Fruit fly (Drosophila melanogaster): ENCODE data around the gene CG15170.

The CG15170 gene

DNA sequence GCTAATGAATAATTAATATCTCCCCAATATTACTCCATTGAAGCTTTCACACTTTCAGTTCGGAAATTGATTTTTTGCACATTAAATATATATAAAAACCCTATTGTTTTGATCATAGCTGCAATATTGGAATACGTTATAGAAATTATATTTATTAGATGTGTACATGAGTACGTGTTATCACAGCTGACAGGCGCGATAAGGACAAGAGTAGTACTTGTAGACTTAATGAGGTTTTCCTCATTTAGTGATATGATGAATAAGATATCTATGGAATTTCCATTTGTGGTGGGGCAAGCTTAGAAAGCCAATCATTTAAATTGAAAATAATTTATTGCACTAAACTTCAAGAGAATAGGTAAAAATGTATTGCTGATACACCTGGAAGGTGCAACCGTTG, 12.4 kb upstream of the CG15170 start:
- no peak for TF ChIP-seq kay (GFP tag; ENCODE audit: borderline replicate concordance)
- no peak for TF ChIP-seq CG14711 (tag; optimal IDR thresholded peaks at IDR 0.05)
- TF ChIP-seq Mnt (GFP tag; optimal IDR thresholded peaks at IDR 0.05), result no peak
- no peak for TF ChIP-seq CG1620 (GFP tag; optimal IDR thresholded peaks at IDR 0.05)

DNA sequence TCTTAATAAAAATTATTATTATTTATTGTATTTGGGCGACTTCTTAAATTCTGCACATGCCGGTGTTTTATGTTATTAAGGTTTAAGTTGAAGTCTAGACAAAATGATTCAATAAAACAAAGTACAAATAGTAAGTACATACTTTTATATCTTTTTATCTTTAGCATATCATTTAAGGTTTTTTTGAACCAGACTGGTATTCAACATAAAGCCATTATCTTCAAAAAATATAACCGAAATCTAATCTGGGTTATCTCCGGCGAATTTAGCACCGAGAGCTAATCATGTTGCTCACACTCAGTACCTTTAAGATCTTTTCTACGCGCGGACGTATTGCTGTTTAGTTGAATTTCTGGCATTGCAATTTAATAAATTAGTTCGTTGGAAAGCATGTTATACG, 7.1 kb upstream of the CG15170 start, which contains the start of gene CG31792:
Gene CG31792, plus strand, starts transcription at position 301 of the 400 bp plus-strand sequence.
- TF ChIP-seq kay (GFP tag; ENCODE audit: borderline replicate concordance), result no peak
- TF ChIP-seq pad (GFP tag; optimal IDR thresholded peaks at IDR 0.05), result no peak
- no peak for TF ChIP-seq Mnt (GFP tag; optimal IDR thresholded peaks at IDR 0.05)
- no peak for TF ChIP-seq Crg-1 (GFP tag; optimal IDR thresholded peaks at IDR 0.05)
- TF ChIP-seq CG7101 (tag; optimal IDR thresholded peaks at IDR 0.05), result no peak
- TF ChIP-seq CG14711 (tag; optimal IDR thresholded peaks at IDR 0.05), result no peak
- TF ChIP-seq toe (GFP tag; optimal IDR thresholded peaks at IDR 0.05), result no peak
- TF ChIP-seq cic (GFP tag; optimal IDR thresholded peaks at IDR 0.05), result no peak
- TF ChIP-seq ovo (GFP tag; optimal IDR thresholded peaks at IDR 0.05), result no peak

DNA sequence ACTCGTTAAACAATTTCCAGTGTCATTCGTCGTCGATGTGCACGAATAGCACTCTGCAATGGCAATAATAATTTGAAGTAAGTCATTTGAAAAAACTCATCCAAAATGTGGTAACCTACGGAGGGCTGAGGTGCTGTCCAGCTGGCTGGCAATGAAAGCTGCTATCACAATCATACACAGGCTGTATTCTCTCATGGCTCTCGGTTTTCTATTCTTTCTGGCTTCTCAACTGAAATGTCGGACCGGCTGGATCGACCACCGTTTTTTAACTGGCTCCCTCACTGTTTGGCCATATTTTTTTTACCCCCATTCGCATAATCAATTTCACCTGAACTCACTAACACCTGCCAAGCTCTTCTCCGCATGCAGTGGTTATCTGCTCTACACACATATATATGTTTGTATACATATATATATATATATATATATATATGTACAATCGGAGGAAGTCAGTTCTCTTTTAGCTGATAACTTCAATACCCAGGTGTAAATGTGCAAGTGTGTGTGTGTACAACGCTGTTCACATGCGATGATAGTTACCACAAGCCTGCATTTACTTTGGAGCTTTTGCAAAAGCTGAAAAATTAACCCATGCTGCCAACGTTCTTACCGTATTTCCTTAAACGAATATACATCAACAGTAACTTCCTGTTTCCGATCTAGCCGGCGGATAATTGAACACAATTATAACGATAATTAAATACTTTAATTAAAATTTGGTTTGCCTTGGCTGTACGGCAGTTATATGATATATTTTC, 5.8 kb upstream of the CG15170 start, which contains the start of gene CG10650:
Gene CG10650, minus strand, starts transcription at position 275 of the 758 bp plus-strand sequence.
- TF ChIP-seq Clk (GFP tag; optimal IDR thresholded peaks at IDR 0.05), result no peak
- peak; percentile 79 for TF ChIP-seq cic (GFP tag; optimal IDR thresholded peaks at IDR 0.05)
- no peak for TF ChIP-seq CG33017 (tag; optimal IDR thresholded peaks at IDR 0.05)
- TF ChIP-seq Mnt (GFP tag; optimal IDR thresholded peaks at IDR 0.05), result peak; percentile 48
- peak; percentile 92 for TF ChIP-seq kay (GFP tag; ENCODE audit: borderline replicate concordance)

DNA sequence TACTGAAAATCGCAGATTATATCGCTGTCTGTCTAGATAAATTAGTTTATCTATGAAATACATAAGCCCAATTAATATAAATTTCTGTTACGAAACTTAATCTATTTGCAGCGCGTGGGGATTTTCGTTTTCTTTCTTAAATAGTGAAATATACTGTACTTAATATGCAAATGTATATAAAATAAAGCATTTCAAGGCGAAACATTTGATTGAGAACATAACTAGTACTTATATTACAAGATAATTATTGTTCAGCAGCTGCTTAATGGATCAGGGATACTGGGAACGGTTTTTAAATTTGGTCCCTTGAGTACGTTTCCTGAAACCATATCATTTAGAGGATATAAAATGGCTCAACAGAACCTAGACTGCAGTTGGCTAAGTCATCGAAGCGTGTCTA, 2.2 kb upstream of the CG15170 start, which contains the start of gene CG46465:
Gene CG46465, plus strand, starts transcription at position 301 of the 400 bp plus-strand sequence.
- TF ChIP-seq kay (GFP tag; ENCODE audit: borderline replicate concordance), result peak; percentile 87
- no peak for TF ChIP-seq Hr96 (GFP tag; optimal IDR thresholded peaks at IDR 0.05)

DNA sequence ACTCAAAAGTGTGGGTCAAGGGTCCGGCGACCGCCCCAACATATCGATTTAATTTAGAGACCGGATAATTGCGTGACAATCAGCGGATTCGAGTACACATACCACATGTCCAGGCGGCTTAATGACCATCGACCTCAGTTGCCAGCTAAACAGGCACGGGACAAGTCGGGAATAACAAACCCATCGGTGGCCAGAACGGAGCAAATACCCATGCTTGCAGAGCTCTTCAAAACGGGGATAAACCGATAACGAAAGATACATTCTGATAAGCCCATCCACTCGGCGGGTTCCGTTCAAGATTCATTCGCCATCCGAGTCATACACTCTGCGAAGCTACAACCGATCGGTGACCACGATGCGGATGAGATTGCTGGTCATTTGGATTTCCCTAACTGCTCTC, 687 bp upstream of the CG15170 start, which contains the start of gene CG15169:
Gene CG15169, plus strand, starts transcription at position 301 of the 400 bp plus-strand sequence.
- TF ChIP-seq pad (GFP tag; optimal IDR thresholded peaks at IDR 0.05) (no peak), kay (GFP tag; ENCODE audit: borderline replicate concordance) (no peak), Crg-1 (GFP tag; optimal IDR thresholded peaks at IDR 0.05) (no peak), Clk (GFP tag; optimal IDR thresholded peaks at IDR 0.05) (no peak)

DNA sequence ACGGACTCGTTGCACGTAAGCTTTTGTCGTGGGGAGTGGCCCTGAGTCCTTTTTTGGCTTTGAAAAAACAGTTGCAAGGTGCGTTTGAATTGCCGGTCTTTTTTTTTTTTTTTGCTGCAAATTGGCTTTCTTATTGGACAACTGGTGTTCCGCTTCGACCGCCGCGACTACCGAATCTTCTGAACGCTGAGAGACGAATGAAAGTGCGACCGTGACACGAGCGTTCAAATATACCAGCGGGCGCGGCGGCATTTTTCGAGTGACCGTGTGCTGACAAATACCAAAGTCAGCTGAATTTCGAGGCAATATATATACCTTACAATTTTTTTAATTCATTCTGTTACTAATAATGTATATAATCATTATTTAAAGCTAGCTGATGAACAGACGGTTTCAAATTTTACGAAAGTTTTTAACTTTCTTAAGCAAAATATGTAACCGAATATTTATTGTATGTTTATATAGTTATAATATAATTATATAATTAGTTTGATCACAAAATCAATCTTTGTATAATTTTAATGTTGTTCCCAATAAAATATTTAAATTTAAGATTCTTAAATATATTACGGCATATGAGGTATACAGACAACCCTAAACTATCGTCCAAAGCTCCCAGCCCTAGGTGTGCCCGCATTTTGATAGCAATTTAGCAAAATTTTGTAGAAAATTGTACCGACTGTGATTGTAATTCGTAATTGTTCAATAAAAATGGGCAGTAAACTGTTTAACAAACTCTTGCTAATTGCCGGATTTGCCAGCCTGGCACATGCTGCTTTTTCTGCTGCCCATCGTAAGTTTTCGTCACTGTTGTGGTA, 2.7 kb downstream of the CG15170 start, which contains the start of the genes Swip-1 and EMC5:
Gene Swip-1, minus strand, starts transcription at position 203 of the 818 bp plus-strand sequence.
Gene EMC5, plus strand, starts transcription at position 630 of the 818 bp plus-strand sequence.
- TF ChIP-seq Crg-1 (GFP tag; optimal IDR thresholded peaks at IDR 0.05), result no peak
- TF ChIP-seq cic (GFP tag; optimal IDR thresholded peaks at IDR 0.05), result no peak
- TF ChIP-seq bab1 (GFP tag; optimal IDR thresholded peaks at IDR 0.05), result peak; percentile 29
- TF ChIP-seq Hr96 (GFP tag; optimal IDR thresholded peaks at IDR 0.05), result no peak
- TF ChIP-seq CG7045 (GFP tag; optimal IDR thresholded peaks at IDR 0.05), result peak; percentile 2
- no peak for TF ChIP-seq Clk (GFP tag; optimal IDR thresholded peaks at IDR 0.05)
- peak; percentile 65 for TF ChIP-seq CG11617 (GFP tag; optimal IDR thresholded peaks at IDR 0.05)
- TF ChIP-seq toe (GFP tag; optimal IDR thresholded peaks at IDR 0.05), result peak; percentile 48
- peak; percentile 8 for TF ChIP-seq CG1620 (GFP tag; optimal IDR thresholded peaks at IDR 0.05)
- TF ChIP-seq cnc (optimal IDR thresholded peaks at IDR 0.05), result no peak
- no peak for TF ChIP-seq CG12768 (GFP tag; optimal IDR thresholded peaks at IDR 0.05)
- TF ChIP-seq CG7101 (tag; optimal IDR thresholded peaks at IDR 0.05), result peak; percentile 74
- no peak for TF ChIP-seq CG5204 (GFP tag; optimal IDR thresholded peaks at IDR 0.05)
- TF ChIP-seq kay (GFP tag; ENCODE audit: borderline replicate concordance), result no peak
- peak; percentile 22 for TF ChIP-seq Mnt (GFP tag; optimal IDR thresholded peaks at IDR 0.05)
- peak; percentile 26 for TF ChIP-seq pad (GFP tag; optimal IDR thresholded peaks at IDR 0.05)
- peak; percentile 92 for TF ChIP-seq CG14711 (tag; optimal IDR thresholded peaks at IDR 0.05)
- TF ChIP-seq tj (GFP tag; optimal IDR thresholded peaks at IDR 0.05), result peak; percentile 57
- peak; percentile 36 for TF ChIP-seq ovo (GFP tag; optimal IDR thresholded peaks at IDR 0.05)
- peak; percentile 29 for TF ChIP-seq CG33017 (tag; optimal IDR thresholded peaks at IDR 0.05)

DNA sequence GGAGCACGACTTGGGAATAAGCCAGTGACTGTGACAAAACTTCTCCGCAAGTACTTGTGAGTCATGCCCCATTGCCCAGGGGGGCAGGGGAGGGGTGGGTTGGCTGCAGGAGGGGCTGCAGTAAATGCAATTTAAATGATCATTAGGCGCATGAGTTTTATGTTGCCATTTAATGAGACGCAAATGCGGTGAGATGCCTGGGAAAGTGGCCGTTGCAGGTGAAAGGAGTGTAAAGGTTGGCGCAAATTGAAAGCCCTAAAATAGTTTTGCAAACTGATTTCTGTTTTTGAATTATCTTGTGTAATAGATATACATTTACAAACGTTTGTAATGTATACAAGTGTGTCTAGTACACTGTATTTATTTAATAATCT, 3.9 kb downstream of the CG15170 start:
- TF ChIP-seq Mnt (GFP tag; optimal IDR thresholded peaks at IDR 0.05), result no peak

Measured in whole organism, adult.